Worm (Caenorhabditis elegans): Measurements from ENCODE around the gene T08G5.15.
A peak's percentile ranks its signal among the peaks of the same experiment; 100 is the strongest.

T08G5.15 gene

ce11 chrV:14023074-14023473, at the start of gene T08G5.15:
TSS of gene T08G5.15 (minus strand) at chrV:14023174.
- TF ChIP-seq che-1 (tag; optimal IDR thresholded peaks at IDR 0.05), result no peak
- TF ChIP-seq ref-2 (tag; optimal IDR thresholded peaks at IDR 0.05), result no peak

- TF ChIP-seq ceh-6 (GFP tag; optimal IDR thresholded peaks at IDR 0.05) (no peak), nfya-1 (tag; optimal IDR thresholded peaks at IDR 0.05) (no peak), fax-1 (tag; optimal IDR thresholded peaks at IDR 0.05) (no peak), lim-6 (tag; optimal IDR thresholded peaks at IDR 0.05) (no peak), ztf-16 (tag; optimal IDR thresholded peaks at IDR 0.05) (no peak), C38D4.7 (GFP tag; optimal IDR thresholded peaks at IDR 0.05) (no peak), zip-5 (tag; optimal IDR thresholded peaks at IDR 0.05) (no peak), ceh-22 (tag; optimal IDR thresholded peaks at IDR 0.05) (no peak), ceh-18 (tag; optimal IDR thresholded peaks at IDR 0.05) (no peak), K09A11.1 (tag; optimal IDR thresholded peaks at IDR 0.05; ENCODE audit: insufficient read depth) (no peak), C08G9.2 (tag; optimal IDR thresholded peaks at IDR 0.05) (no peak), elt-2 (tag; optimal IDR thresholded peaks at IDR 0.05) (no peak), unc-3 (GFP tag; conservative IDR thresholded peaks at IDR 0.05) (no peak), unc-3 (tag; optimal IDR thresholded peaks at IDR 0.05) (no peak), ahr-1 (tag; optimal IDR thresholded peaks at IDR 0.05) (no peak), elt-4 (tag; optimal IDR thresholded peaks at IDR 0.05) (no peak), odd-2 (tag; optimal IDR thresholded peaks at IDR 0.05) (no peak), T23F11.4 (GFP tag; optimal IDR thresholded peaks at IDR 0.05) (no peak), sdc-2 (tag; optimal IDR thresholded peaks at IDR 0.05) (no peak), pqm-1 (tag; optimal IDR thresholded peaks at IDR 0.05) (no peak)
Measured at ce11 chrV:14069899-14070298, 46.9 kb upstream of the T08G5.15 start.

ce11 chrV:14067816-14068296, 44.9 kb upstream of the T08G5.15 start, which contains the start of gene D1086.17:
TSS of gene D1086.17 (plus strand) at chrV:14067866.
- TF ChIP-seq nhr-232 (tag; optimal IDR thresholded peaks at IDR 0.05) (no peak), hlh-13 (GFP tag; optimal IDR thresholded peaks at IDR 0.05) (no peak), hlh-30 (tag; optimal IDR thresholded peaks at IDR 0.05; ENCODE audit: insufficient read depth) (no peak), pax-1 (tag; optimal IDR thresholded peaks at IDR 0.05) (no peak)

DNA sequence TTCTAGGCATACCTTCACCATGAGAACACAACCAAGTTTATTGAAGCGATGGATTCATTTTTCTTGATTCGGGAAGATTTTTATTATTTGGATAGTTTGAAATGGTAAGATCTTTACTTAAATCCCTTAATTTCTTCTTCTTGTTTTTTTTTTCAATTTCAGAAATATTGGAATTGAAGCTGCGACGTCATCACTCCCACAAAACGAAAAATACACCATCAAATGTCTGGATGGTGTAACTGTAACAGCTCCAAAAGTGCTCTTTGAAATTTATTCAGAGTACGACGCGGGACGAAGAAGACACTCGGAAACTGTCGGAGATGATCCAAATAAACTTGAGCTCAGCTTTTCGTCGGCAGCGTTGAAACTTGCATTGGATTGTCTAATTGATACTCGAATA, 41.4 kb upstream of the T08G5.15 start, which contains the start of gene D1086.21:
D1086.21 (plus strand) TSS at position 301 of the 400 bp plus-strand sequence.
- TF ChIP-seq unc-55 (GFP tag; optimal IDR thresholded peaks at IDR 0.05) (no peak), ttx-3 (tag; optimal IDR thresholded peaks at IDR 0.05) (no peak), madf-2 (tag; optimal IDR thresholded peaks at IDR 0.05) (no peak), syd-9 (tag; optimal IDR thresholded peaks at IDR 0.05) (no peak), pax-1 (tag; optimal IDR thresholded peaks at IDR 0.05) (no peak), ceh-22 (tag; optimal IDR thresholded peaks at IDR 0.05) (no peak), pha-4 (tag; optimal IDR thresholded peaks at IDR 0.05) (no peak)

ce11 chrV:14063980-14064379, 41.0 kb upstream of the T08G5.15 start:
- peak; percentile 94 for TF ChIP-seq nfya-1 (tag; optimal IDR thresholded peaks at IDR 0.05)
- no peak for TF ChIP-seq C38D4.7 (GFP tag; optimal IDR thresholded peaks at IDR 0.05)
- no peak for TF ChIP-seq ceh-14 (tag; optimal IDR thresholded peaks at IDR 0.05)

DNA sequence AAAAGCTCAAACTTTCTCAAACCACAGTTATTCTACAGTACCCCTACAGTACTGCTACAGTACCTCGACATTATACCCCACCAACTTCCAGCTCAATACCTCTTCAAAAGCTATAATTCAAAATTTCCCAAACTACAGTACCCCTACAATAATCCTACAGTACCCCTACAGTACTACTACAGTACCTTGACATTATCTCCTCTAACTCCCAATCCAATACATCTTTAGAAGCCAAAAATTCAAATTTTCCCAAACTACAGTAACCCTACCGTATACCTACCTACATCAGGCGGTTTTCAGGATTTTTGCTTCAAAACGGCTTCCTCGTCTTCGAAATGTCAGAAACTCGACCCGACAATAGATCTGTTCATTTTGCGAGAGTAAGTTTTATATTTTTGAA, 34.6 kb upstream of the T08G5.15 start, which contains the start of gene F58D12.3:
F58D12.3 (plus strand) TSS at position 301 of the 400 bp plus-strand sequence.
- TF ChIP-seq hlh-15 (tag; optimal IDR thresholded peaks at IDR 0.05) (no peak), unc-55 (GFP tag; optimal IDR thresholded peaks at IDR 0.05) (no peak), F13H6.1 (tag; optimal IDR thresholded peaks at IDR 0.05) (no peak), rnt-1 (tag; optimal IDR thresholded peaks at IDR 0.05) (no peak), pat-9 (tag; optimal IDR thresholded peaks at IDR 0.05) (no peak), nhr-232 (tag; optimal IDR thresholded peaks at IDR 0.05) (no peak), Y22D7AL.16 (tag; optimal IDR thresholded peaks at IDR 0.05) (no peak), nfya-1 (tag; optimal IDR thresholded peaks at IDR 0.05) (no peak), unc-86 (tag; optimal IDR thresholded peaks at IDR 0.05) (no peak), elt-2 (tag; optimal IDR thresholded peaks at IDR 0.05) (no peak), fax-1 (tag; optimal IDR thresholded peaks at IDR 0.05) (no peak), ceh-6 (GFP tag; optimal IDR thresholded peaks at IDR 0.05) (no peak), lim-6 (tag; optimal IDR thresholded peaks at IDR 0.05) (no peak), ceh-30 (tag; optimal IDR thresholded peaks at IDR 0.05) (no peak), ceh-31 (tag; optimal IDR thresholded peaks at IDR 0.05) (no peak)
